Worm (Caenorhabditis elegans) whole organism, early embryonic: ENCODE measurements around the gene gon-1.

Source experiments
- F13C5.2 ChIP-seq: sonication (generic microtip); optimal IDR thresholded peaks from 2 replicates; lab custom pipeline; 2017; ENCODE audit warnings: mild to moderate bottlenecking, missing genetic modification characterization, inconsistent platforms, missing compliant biosample characterization
- aly-1 ChIP-seq: sonication (generic microtip); optimal IDR thresholded peaks from 2 replicates; lab custom pipeline; 2016; ENCODE audit warnings: missing genetic modification characterization, missing compliant biosample characterization
- ama-1 ChIP-seq: fragments of 150-350 bp; optimal IDR thresholded peaks from 2 replicates; lab custom pipeline; 2014
- ceh-36 ChIP-seq: sonication (generic microtip); optimal IDR thresholded peaks from 2 replicates; lab custom pipeline; 2016; ENCODE audit warnings: missing genetic modification characterization, inconsistent platforms, missing compliant biosample characterization
- ets-7 ChIP-seq: sonication (generic microtip); optimal IDR thresholded peaks from 2 replicates; lab custom pipeline; 2016; ENCODE audit warnings: missing genotype, missing genetic modification characterization, missing compliant biosample characterization
- flt-1 ChIP-seq: fragments of 200-800 bp; sonication (Bioruptor generic); IDR thresholded peaks from 2 replicates; pipeline ENCODE4 v1.3.6; 2022; ENCODE audit warnings: missing genetic modification characterization, missing compliant biosample characterization
- hmbx-1 ChIP-seq: sonication (generic microtip); optimal IDR thresholded peaks from 2 replicates; lab custom pipeline; 2016; ENCODE audit warnings: mild to moderate bottlenecking, missing genetic modification characterization, missing compliant biosample characterization
- hmg-4 ChIP-seq: fragments of 200-800 bp; sonication (Bioruptor generic); optimal IDR thresholded peaks from 2 replicates; lab custom pipeline; 2018; ENCODE audit warnings: mild to moderate bottlenecking, missing genetic modification characterization, missing compliant biosample characterization
- hnd-1 ChIP-seq: sonication (generic microtip); optimal IDR thresholded peaks from 2 replicates; lab custom pipeline; 2016; ENCODE audit warnings: missing genetic modification characterization, missing compliant biosample characterization
- pes-1 ChIP-seq: fragments of 200-800 bp; sonication (Bioruptor generic); IDR thresholded peaks from 2 replicates; pipeline ENCODE4 v1.3.6; 2022; ENCODE audit warnings: missing genetic modification reagents, missing genetic modification characterization, missing compliant biosample characterization
- scrt-1 ChIP-seq: fragments of 200-800 bp; sonication (Bioruptor generic); IDR thresholded peaks from 2 replicates; pipeline ENCODE4 v1.3.6; 2022; ENCODE audit warnings: missing genetic modification characterization, missing compliant biosample characterization
- tbx-11 ChIP-seq: fragments of 200-800 bp; sonication (Bioruptor generic); IDR thresholded peaks from 2 replicates; pipeline ENCODE4 v1.3.6; 2022; ENCODE audit warnings: missing genetic modification characterization, missing compliant biosample characterization
- tbx-37 ChIP-seq: fragments of 200-800 bp; sonication (Bioruptor generic); conservative IDR thresholded peaks from 2 replicates; pipeline ENCODE4 v1.3.6; 2022; ENCODE audit warnings: missing genetic modification reagents, missing genetic modification characterization, missing compliant biosample characterization
- tra-4 ChIP-seq: sonication (generic microtip); optimal IDR thresholded peaks from 2 replicates; lab custom pipeline; 2017; ENCODE audit warnings: missing genetic modification characterization, missing compliant biosample characterization

- no peak for TF ChIP-seq aly-1 (tag; lab: Kevin White, UChicago)
- no peak for TF ChIP-seq ama-1 (lab: Kevin White, UChicago)
- no peak for TF ChIP-seq hmg-4 (GFP tag; lab: Kevin White, UChicago)
- TF ChIP-seq pes-1 (GFP tag; lab: Robert Waterston, UW), result no peak
- no peak for TF ChIP-seq F13C5.2 (tag; lab: Kevin White, UChicago)
- TF ChIP-seq flt-1 (GFP tag; lab: Robert Waterston, UW), result no peak
- TF ChIP-seq tbx-37 (GFP tag; lab: Robert Waterston, UW), result no peak
- no peak for TF ChIP-seq tbx-11
- no peak for TF ChIP-seq ets-7 (tag; lab: Kevin White, UChicago)
- no peak for TF ChIP-seq hmbx-1 (tag; lab: Kevin White, UChicago)
- no peak for TF ChIP-seq hnd-1 (tag; lab: Kevin White, UChicago)
- no peak for TF ChIP-seq scrt-1 (GFP tag; lab: Robert Waterston, UW)
- no peak for TF ChIP-seq ceh-36 (tag; lab: Kevin White, UChicago)
- TF ChIP-seq tra-4 (tag; lab: Kevin White, UChicago), result no peak
Measured at ce11 chrIV:9884257-9884656, 69.0 kb downstream of the gon-1 start, which contains the start of the genes prp-18 and mccc-1.
